Fruit fly (Drosophila melanogaster) whole organism, prepupa: ENCODE data around the gene dsf.

Source experiments
- CG1621 ChIP-seq: fragments of 200-800 bp; sonication (Bioruptor generic); optimal IDR thresholded peaks from 3 replicates; lab custom pipeline; 2018; ENCODE audit warnings: missing biosample characterization, mild to moderate bottlenecking, missing genetic modification characterization
- Ets96B ChIP-seq: fragments of 200-800 bp; optimal IDR thresholded peaks from 2 replicates; lab custom pipeline; 2019; ENCODE audit warnings: missing biosample characterization, mild to moderate bottlenecking, missing genetic modification characterization, moderate library complexity
- Lpt ChIP-seq: fragments of 200-800 bp; sonication (Bioruptor generic); optimal IDR thresholded peaks from 3 replicates; lab custom pipeline; 2016; ENCODE audit warnings: missing biosample characterization, missing genetic modification characterization
- esn ChIP-seq: fragments of 200-800 bp; sonication (Bioruptor generic); optimal IDR thresholded peaks from 2 replicates; lab custom pipeline; 2016; ENCODE audit warnings: missing biosample characterization, mild to moderate bottlenecking, missing genetic modification characterization, moderate library complexity

DNA sequence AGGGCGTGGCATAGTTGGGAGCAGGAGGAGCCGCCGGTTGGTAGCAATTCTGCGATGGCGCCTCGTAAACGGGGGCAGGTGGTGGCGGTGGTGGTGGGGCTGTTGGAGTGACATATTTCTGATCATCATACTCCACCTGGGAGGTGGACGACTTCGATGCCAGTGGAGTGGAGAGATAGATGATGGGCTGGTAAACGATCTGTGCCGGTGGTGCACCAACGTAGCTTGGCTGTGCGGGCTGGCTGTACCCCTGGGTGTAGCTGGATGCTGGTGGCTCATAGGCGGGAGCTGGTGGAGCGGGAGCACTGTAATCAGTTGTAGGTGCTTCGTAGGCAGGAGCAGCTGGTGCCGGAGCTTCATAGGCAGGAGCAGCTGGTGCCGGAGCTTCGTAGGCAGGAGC lies 37.5 kb downstream of the dsf start:
- TF ChIP-seq Ets96B (tag; lab: Kevin White, UChicago): no peak
- no peak for TF ChIP-seq CG1621 (tag; lab: Kevin White, UChicago)
- no peak for TF ChIP-seq Lpt
- TF ChIP-seq esn: no peak
